Fruit fly (Drosophila melanogaster): ENCODE measurements around the gene CG11334.

dm6 chr3R:31443023-31443422 is 19.8 kb downstream of the CG11334 start:
- TF ChIP-seq CG33017 (tag; optimal IDR thresholded peaks at IDR 0.05) (no peak), kay (GFP tag; ENCODE audit: borderline replicate concordance) (no peak), pad (GFP tag; optimal IDR thresholded peaks at IDR 0.05) (no peak), cnc (optimal IDR thresholded peaks at IDR 0.05) (no peak), toe (GFP tag; optimal IDR thresholded peaks at IDR 0.05) (no peak), CG14711 (tag; optimal IDR thresholded peaks at IDR 0.05) (no peak), Clk (GFP tag; optimal IDR thresholded peaks at IDR 0.05) (no peak), CG7045 (GFP tag; optimal IDR thresholded peaks at IDR 0.05) (no peak), CG1620 (GFP tag; optimal IDR thresholded peaks at IDR 0.05) (no peak), CG7101 (tag; optimal IDR thresholded peaks at IDR 0.05) (no peak)
